Fruit fly (Drosophila melanogaster): ENCODE data around the gene Bdbt.

The Bdbt gene

DNA sequence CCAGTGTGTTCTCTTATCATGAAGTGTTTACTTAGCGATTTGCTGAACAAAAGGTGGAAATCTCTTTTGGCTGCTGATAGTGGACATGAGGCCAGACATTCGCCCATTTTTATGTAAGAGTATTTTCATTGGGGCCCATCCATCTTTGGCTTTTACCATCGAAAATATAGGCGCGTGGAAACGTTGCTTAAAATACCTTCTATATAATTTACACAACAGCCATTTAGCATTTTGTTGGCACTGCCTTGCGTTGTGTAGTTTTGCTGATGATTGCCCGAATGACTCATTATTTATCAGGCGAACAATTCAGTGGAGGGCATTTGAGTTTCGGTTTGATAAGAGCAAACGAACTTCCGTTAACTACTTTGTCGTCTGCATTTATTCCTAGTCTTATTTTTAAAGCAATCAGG is 43.0 kb upstream of the Bdbt start (continued):
- TF ChIP-seq klu (GFP tag; IDR thresholded peaks at IDR 0.05) = no peak
- TF ChIP-seq ci (GFP tag; IDR thresholded peaks at IDR 0.05) = no peak
- TF ChIP-seq ab (GFP tag; optimal IDR thresholded peaks at IDR 0.05) = no peak
- no peak for TF ChIP-seq sr (GFP tag; IDR thresholded peaks at IDR 0.05)
- TF ChIP-seq CG7786 (GFP tag; optimal IDR thresholded peaks at IDR 0.05) = peak; percentile 67
- no peak for TF ChIP-seq Trl (optimal IDR thresholded peaks at IDR 0.05)
- TF ChIP-seq Trl (GFP tag; optimal IDR thresholded peaks at IDR 0.05) = no peak
- TF ChIP-seq CG11723 (GFP tag; optimal IDR thresholded peaks at IDR 0.05) = no peak
- TF ChIP-seq Dll (GFP tag; IDR thresholded peaks at IDR 0.05; ENCODE audit: partially characterized antibody) = no peak
- TF ChIP-seq CG12942 (GFP tag; optimal IDR thresholded peaks at IDR 0.05) = peak; percentile 5
- peak; percentile 50; the same call in 1 of the 2 replicates for TF ChIP-seq CG32532 (GFP tag; IDR thresholded peaks at IDR 0.05)
- TF ChIP-seq dan (GFP tag; IDR thresholded peaks at IDR 0.05) = no peak
- TF ChIP-seq GATAe (GFP tag; conservative IDR thresholded peaks at IDR 0.05) = peak; percentile 28; the same call in 1 of the 2 replicates
- TF ChIP-seq Camta (GFP tag; optimal IDR thresholded peaks at IDR 0.05) = no peak
- TF ChIP-seq CG12155 (GFP tag; optimal IDR thresholded peaks at IDR 0.05) = no peak
- TF ChIP-seq D (optimal IDR thresholded peaks at IDR 0.05) = no peak
- no peak for TF ChIP-seq D (GFP tag; optimal IDR thresholded peaks at IDR 0.05)
- peak; percentile 20; the same call in 1 of the 2 replicates for TF ChIP-seq esg (GFP tag; conservative IDR thresholded peaks at IDR 0.05)
- peak; percentile 40 for TF ChIP-seq Ptx1 (GFP tag; IDR thresholded peaks at IDR 0.05)
- TF ChIP-seq grau (tag; optimal IDR thresholded peaks at IDR 0.05) = peak; percentile 61
- TF ChIP-seq chinmo (GFP tag; IDR thresholded peaks at IDR 0.05; ENCODE audit: partially characterized antibody) = peak; percentile 87; the same call in 2 of the 4 replicates
- peak; percentile 64 for TF ChIP-seq CG18599 (GFP tag; optimal IDR thresholded peaks at IDR 0.05)
- TF ChIP-seq abd-A (tag; optimal IDR thresholded peaks at IDR 0.05) = no peak
- TF ChIP-seq CG15073 (GFP tag; optimal IDR thresholded peaks at IDR 0.05) = no peak
- TF ChIP-seq CG6175 (GFP tag; IDR thresholded peaks at IDR 0.05) = 0 out of 3 replicates have a peak, but pooled peaks have one; percentile 41
- no peak for TF ChIP-seq CG2129 (GFP tag; IDR thresholded peaks at IDR 0.05; ENCODE audit: partially characterized antibody)
- TF ChIP-seq nom (GFP tag; optimal IDR thresholded peaks at IDR 0.05) = no peak
- TF ChIP-seq odd (GFP tag; optimal IDR thresholded peaks at IDR 0.05) = no peak
- no peak for TF ChIP-seq CG15601 (tag; optimal IDR thresholded peaks at IDR 0.05)
- TF ChIP-seq CG15269 (tag; optimal IDR thresholded peaks at IDR 0.05) = peak; percentile 66
- TF ChIP-seq NK7.1 (GFP tag; optimal IDR thresholded peaks at IDR 0.05) = peak; percentile 32
- TF ChIP-seq CG5953 (GFP tag; IDR thresholded peaks at IDR 0.05) = no peak
- no peak for TF ChIP-seq CG17912 (GFP tag; optimal IDR thresholded peaks at IDR 0.05)
- TF ChIP-seq CG16779 (GFP tag; IDR thresholded peaks at IDR 0.05) = no peak
- no peak for TF ChIP-seq sens-2 (GFP tag; IDR thresholded peaks at IDR 0.05)
- TF ChIP-seq Lpt (GFP tag; optimal IDR thresholded peaks at IDR 0.05) = no peak
- TF ChIP-seq CG15011 (GFP tag; optimal IDR thresholded peaks at IDR 0.05) = no peak
- TF ChIP-seq az2 (GFP tag; optimal IDR thresholded peaks at IDR 0.05) = peak; percentile 17
- TF ChIP-seq Mad (GFP tag; optimal IDR thresholded peaks at IDR 0.05) = peak; percentile 8
- TF ChIP-seq CG14441 (GFP tag; IDR thresholded peaks at IDR 0.05) = peak; percentile 61
- TF ChIP-seq Sry-δ (GFP tag; optimal IDR thresholded peaks at IDR 0.05) = no peak
- peak; percentile 45 for TF ChIP-seq CHES-1-like (GFP tag; optimal IDR thresholded peaks at IDR 0.05)
- no peak for TF ChIP-seq CG1832 (GFP tag; optimal IDR thresholded peaks at IDR 0.05)
- no peak for TF ChIP-seq CrebB (tag; optimal IDR thresholded peaks at IDR 0.05)
- TF ChIP-seq CG6813 (GFP tag; optimal IDR thresholded peaks at IDR 0.05) = peak; percentile 38
- TF ChIP-seq Gsc (GFP tag; IDR thresholded peaks at IDR 0.05) = no peak
- TF ChIP-seq Rfx (GFP tag; IDR thresholded peaks at IDR 0.05) = peak; percentile 51; the same call in 1 of the 2 replicates
- TF ChIP-seq row (GFP tag; IDR thresholded peaks at IDR 0.05) = peak; percentile 84; the same call in 2 of the 3 replicates
- TF ChIP-seq CG8290 (GFP tag; optimal IDR thresholded peaks at IDR 0.05) = no peak
- TF ChIP-seq CG8290 (tag; optimal IDR thresholded peaks at IDR 0.05) = peak in 1 of 2 experiments; percentile 87
- no peak for TF ChIP-seq CG11093 (GFP tag; IDR thresholded peaks at IDR 0.05)
- TF ChIP-seq CG30020 (tag; optimal IDR thresholded peaks at IDR 0.05) = no peak
- no peak for TF ChIP-seq cad (GFP tag; optimal IDR thresholded peaks at IDR 0.05)
